Worm (Caenorhabditis elegans) whole organism, L1 larva: ENCODE measurements around the gene srv-34.

Experiments
- C16A3.4 ChIP-seq: fragments of 150-350 bp; optimal IDR thresholded peaks from 2 replicates; lab custom pipeline; 2014; ENCODE audit warnings: missing biosample characterization, missing genetic modification characterization
- aha-1 ChIP-seq: fragments of 150-350 bp; optimal IDR thresholded peaks from 2 replicates; lab custom pipeline; 2014; ENCODE audit warnings: missing biosample characterization, missing genetic modification characterization
- blmp-1 ChIP-seq: fragments of 150-350 bp; optimal IDR thresholded peaks from 2 replicates; lab custom pipeline; 2014; ENCODE audit warnings: missing biosample characterization, missing genetic modification characterization
- ceh-8 ChIP-seq: fragments of 200-800 bp; sonication (Bioruptor generic); optimal IDR thresholded peaks from 2 replicates; lab custom pipeline; 2018; ENCODE audit warnings: mild to moderate bottlenecking, missing genetic modification characterization, moderate library complexity, missing compliant biosample characterization
- dpl-1 ChIP-seq, 3 experiments: fragments of 150-350 bp in 2 of 3; sonication (generic microtip) in 1 of 3; optimal IDR thresholded peaks; 2 replicates each; lab custom pipeline; 2014 to 2017; ENCODE audit warnings: missing biosample characterization in 3 of 3, missing genetic modification characterization in 3 of 3, missing genetic modification reagents in 3 of 3
- dsc-1 ChIP-seq: sonication (generic microtip); optimal IDR thresholded peaks from 2 replicates; lab custom pipeline; 2016; ENCODE audit warnings: mild to moderate bottlenecking, missing genetic modification characterization, missing compliant biosample characterization
- efl-1 ChIP-seq, 4 experiments: fragments of 150-350 bp; optimal IDR thresholded peaks in 3 of 4; peaks in 1 of 4; 1 replicate in 1 of 4; 2 replicates in 3 of 4; lab custom pipeline; 2014; ENCODE audit warnings: missing biosample characterization in 2 of 4, missing genetic modification characterization in 2 of 4, missing genetic modification reagents in 2 of 4
- egl-13 ChIP-seq: sonication (generic microtip); optimal IDR thresholded peaks from 2 replicates; lab custom pipeline; 2016; ENCODE audit warnings: missing genotype, missing genetic modification reagents, missing genetic modification characterization, missing compliant biosample characterization
- elt-3 ChIP-seq, 6 experiments: fragments of 150-350 bp in 1 of 6; sonication (generic microtip); optimal IDR thresholded peaks; 2 replicates each; lab custom pipeline; 2017 to 2018; ENCODE audit warnings: missing biosample characterization in 6 of 6, missing genetic modification characterization in 6 of 6, inconsistent platforms in 1 of 6
- hlh-17 ChIP-seq: fragments of 200-800 bp; sonication (Bioruptor generic); optimal IDR thresholded peaks from 2 replicates; lab custom pipeline; 2018; ENCODE audit warnings: missing genetic modification characterization, mild to moderate bottlenecking, missing compliant biosample characterization, moderate library complexity, borderline replicate concordance
- lin-13 ChIP-seq: fragments of 150-350 bp; optimal IDR thresholded peaks from 2 replicates; lab custom pipeline; 2014; ENCODE audit warnings: missing biosample characterization, missing genetic modification reagents, missing genetic modification characterization
- lin-14 ChIP-seq: fragments of 200-800 bp; sonication (Bioruptor generic); optimal IDR thresholded peaks from 2 replicates; lab custom pipeline; 2018; ENCODE audit warnings: mild to moderate bottlenecking, missing genetic modification characterization, moderate library complexity, missing compliant biosample characterization
- lin-35 ChIP-seq, 2 experiments: fragments of 150-350 bp; optimal IDR thresholded peaks; 2 replicates each; lab custom pipeline; 2014; ENCODE audit warnings: missing biosample characterization in 2 of 2, missing genetic modification characterization in 2 of 2, missing genetic modification reagents in 2 of 2
- lin-39 ChIP-seq: fragments of 150-350 bp; optimal IDR thresholded peaks from 2 replicates; lab custom pipeline; 2014; ENCODE audit warnings: missing biosample characterization, missing genetic modification reagents, missing genetic modification characterization
- lsy-2 ChIP-seq, 2 experiments: fragments of 150-350 bp; optimal IDR thresholded peaks; 2 replicates each; lab custom pipeline; 2014; ENCODE audit warnings: missing biosample characterization in 2 of 2, missing genetic modification characterization in 2 of 2
- mdl-1 ChIP-seq, 2 experiments: fragments of 150-350 bp; optimal IDR thresholded peaks; 2 replicates each; lab custom pipeline; 2014 to 2017; ENCODE audit warnings: missing biosample characterization in 2 of 2, missing genetic modification characterization in 2 of 2, inconsistent platforms in 1 of 2
- mep-1 ChIP-seq: fragments of 150-350 bp; optimal IDR thresholded peaks from 2 replicates; lab custom pipeline; 2014; ENCODE audit warnings: missing biosample characterization, missing genetic modification characterization
- nhr-19 ChIP-seq: fragments of 200-800 bp; sonication (Bioruptor generic); conservative IDR thresholded peaks from 2 replicates; pipeline ENCODE4 v1.3.6; 2022; ENCODE audit warnings: missing genetic modification characterization, missing compliant biosample characterization
- nhr-20 ChIP-seq: sonication (generic microtip); optimal IDR thresholded peaks from 2 replicates; lab custom pipeline; 2016; ENCODE audit warnings: mild to moderate bottlenecking, missing genetic modification characterization, missing compliant biosample characterization
- nhr-237 ChIP-seq: fragments of 150-350 bp; optimal IDR thresholded peaks from 2 replicates; lab custom pipeline; 2014; ENCODE audit warnings: missing biosample characterization, missing genetic modification characterization
- nhr-28 ChIP-seq: fragments of 150-350 bp; optimal IDR thresholded peaks from 2 replicates; lab custom pipeline; 2014; ENCODE audit warnings: missing biosample characterization, missing genetic modification characterization
- nhr-71 ChIP-seq: sonication (generic microtip); optimal IDR thresholded peaks from 2 replicates; lab custom pipeline; 2016; ENCODE audit warnings: mild to moderate bottlenecking, missing genetic modification characterization, moderate library complexity, missing compliant biosample characterization
- nhr-85 ChIP-seq: sonication (generic microtip); peaks from one replicate; lab custom pipeline; 2016; ENCODE audit warnings: missing genetic modification characterization, inconsistent platforms, missing compliant biosample characterization
- pax-3 ChIP-seq: fragments of 200-800 bp; sonication (Bioruptor generic); optimal IDR thresholded peaks from 2 replicates; lab custom pipeline; 2018; ENCODE audit warnings: mild to moderate bottlenecking, missing genetic modification characterization, moderate library complexity, missing compliant biosample characterization
- rnt-1 ChIP-seq: sonication (generic microtip); optimal IDR thresholded peaks from 2 replicates; lab custom pipeline; 2016; ENCODE audit warnings: mild to moderate bottlenecking, missing genetic modification characterization, moderate library complexity, missing compliant biosample characterization
- skn-1 ChIP-seq: fragments of 150-350 bp; optimal IDR thresholded peaks from 2 replicates; lab custom pipeline; 2014; ENCODE audit warnings: missing biosample characterization, missing genetic modification characterization
- snpc-4 ChIP-seq: fragments of 150-350 bp; optimal IDR thresholded peaks from 2 replicates; lab custom pipeline; 2014; ENCODE audit warnings: missing biosample characterization, missing genetic modification characterization
- snu-23 ChIP-seq: sonication (generic microtip); optimal IDR thresholded peaks from 2 replicates; lab custom pipeline; 2016; ENCODE audit warnings: missing genetic modification characterization, missing compliant biosample characterization
- sox-4 ChIP-seq: sonication (generic microtip); optimal IDR thresholded peaks from 2 replicates; lab custom pipeline; 2016; ENCODE audit warnings: missing genetic modification characterization, missing compliant biosample characterization
- sup-37 ChIP-seq: fragments of 200-800 bp; sonication (Bioruptor generic); optimal IDR thresholded peaks from 2 replicates; lab custom pipeline; 2018; ENCODE audit warnings: mild to moderate bottlenecking, missing genetic modification characterization, missing compliant biosample characterization
- tbx-2 ChIP-seq: sonication (generic microtip); optimal IDR thresholded peaks from 2 replicates; lab custom pipeline; 2016; ENCODE audit warnings: missing genetic modification characterization, missing compliant biosample characterization
- tlp-1 ChIP-seq: fragments of 150-350 bp; optimal IDR thresholded peaks from 2 replicates; lab custom pipeline; 2014; ENCODE audit warnings: missing biosample characterization, missing genetic modification characterization
- unc-130 ChIP-seq: fragments of 150-350 bp; optimal IDR thresholded peaks from 2 replicates; lab custom pipeline; 2017; ENCODE audit warnings: missing biosample characterization, missing genetic modification characterization, inconsistent platforms
- unc-62 ChIP-seq: fragments of 150-350 bp; optimal IDR thresholded peaks from 2 replicates; lab custom pipeline; 2014; ENCODE audit warnings: missing biosample characterization, missing genetic modification reagents, missing genetic modification characterization
- unc-86 ChIP-seq: sonication (generic microtip); optimal IDR thresholded peaks from 2 replicates; lab custom pipeline; 2016; ENCODE audit warnings: missing genetic modification characterization, missing compliant biosample characterization

srv-34 gene

ce11 chrV:16355941-16356340, 18.6 kb downstream of the srv-34 start (continued):
- peak; percentile 90 for TF ChIP-seq tbx-2 (tag; lab: Kevin White, UChicago)
- peak; percentile 79 for TF ChIP-seq egl-13 (tag; lab: Kevin White, UChicago)
- peak; percentile 96 for TF ChIP-seq snu-23 (GFP tag; lab: Kevin White, UChicago)
- TF ChIP-seq nhr-20: peak; percentile 95
- TF ChIP-seq unc-130 (tag; lab: Kevin White, UChicago): no peak
- TF ChIP-seq pax-3 (tag; lab: Kevin White, UChicago): peak; percentile 76

- TF ChIP-seq aha-1 (tag; lab: Kevin White, UChicago): no peak
- peak; percentile 40 for TF ChIP-seq mep-1
- peak in 1 of 6 experiments; percentile 31 for TF ChIP-seq elt-3 (tag; optimal IDR thresholded peaks at IDR 0.05; lab: Kevin White, UChicago)
- TF ChIP-seq lin-14: peak; percentile 52
- TF ChIP-seq lin-35 (GFP tag; optimal IDR thresholded peaks at IDR 0.05; lab: Kevin White, UChicago): peak in 1 of 2 experiments; percentile 6
- TF ChIP-seq unc-86 (tag; lab: Kevin White, UChicago): no peak
- TF ChIP-seq nhr-85 (tag; lab: Kevin White, UChicago): peak; percentile 18
- TF ChIP-seq C16A3.4: no peak
- no peak for TF ChIP-seq sox-4
- TF ChIP-seq lsy-2 (tag; optimal IDR thresholded peaks at IDR 0.05; lab: Kevin White, UChicago): peak in 1 of 2 experiments; percentile 14
- TF ChIP-seq blmp-1 (tag; lab: Kevin White, UChicago): peak; percentile 55
- TF ChIP-seq snu-23 (GFP tag; lab: Kevin White, UChicago): peak; percentile 18
- peak; percentile 44 for TF ChIP-seq skn-1 (tag; lab: Kevin White, UChicago)
- no peak for TF ChIP-seq unc-62 (GFP tag; lab: Kevin White, UChicago)
- no peak for TF ChIP-seq tlp-1 (tag; lab: Kevin White, UChicago)
- TF ChIP-seq hlh-17 (GFP tag; lab: Kevin White, UChicago): no peak
- TF ChIP-seq, all 84 proteins: peak for 9
These were observed 19.9 kb downstream of the srv-34 start for ce11 chrV:16354675-16355074.

ce11 chrV:16352282-16352681, 22.3 kb downstream of the srv-34 start:
- peak in 1 of 3 experiments; percentile 13 for TF ChIP-seq dpl-1 (GFP tag; optimal IDR thresholded peaks at IDR 0.05; lab: Kevin White, UChicago)
- TF ChIP-seq nhr-20: peak; percentile 43
- TF ChIP-seq rnt-1 (tag; lab: Kevin White, UChicago): peak; percentile 67
- no peak for TF ChIP-seq egl-13 (tag; lab: Kevin White, UChicago)
- peak; percentile 51 for TF ChIP-seq dsc-1 (tag; lab: Kevin White, UChicago)
- TF ChIP-seq nhr-237 (tag; lab: Kevin White, UChicago): no peak
- TF ChIP-seq skn-1 (tag; lab: Kevin White, UChicago): peak; percentile 28
- TF ChIP-seq mep-1: peak; percentile 39
- TF ChIP-seq unc-130 (tag; lab: Kevin White, UChicago): no peak
- TF ChIP-seq nhr-19 (GFP tag; lab: Robert Waterston, UW): 0 out of 2 replicates have a peak, but pooled peaks have one; percentile 28
- TF ChIP-seq lin-35 (GFP tag; optimal IDR thresholded peaks at IDR 0.05; lab: Kevin White, UChicago): peak in 1 of 2 experiments; percentile 61
- peak; percentile 12 for TF ChIP-seq C16A3.4
- TF ChIP-seq lsy-2 (tag; optimal IDR thresholded peaks at IDR 0.05; lab: Kevin White, UChicago): peak in 1 of 2 experiments; percentile 44
- TF ChIP-seq lin-13: no peak
- TF ChIP-seq nhr-85 (tag; lab: Kevin White, UChicago): peak; percentile 36
- TF ChIP-seq lin-39 (tag; lab: Kevin White, UChicago): peak; percentile 14
- peak in 1 of 2 experiments; percentile 50 for TF ChIP-seq mdl-1 (tag; optimal IDR thresholded peaks at IDR 0.05; lab: Kevin White, UChicago)
- peak; percentile 58 for TF ChIP-seq nhr-71 (tag; lab: Kevin White, UChicago)
- no peak for TF ChIP-seq unc-86 (tag; lab: Kevin White, UChicago)
- TF ChIP-seq efl-1 (optimal IDR thresholded peaks at IDR 0.05; lab: Kevin White, UChicago): peak; percentile 15 to 25
- TF ChIP-seq efl-1 (GFP tag; optimal IDR thresholded peaks at IDR 0.05 in 1 of 2; lab: Kevin White, UChicago): peak; percentile 9 to 90
- peak; percentile 34 for TF ChIP-seq snu-23 (GFP tag; lab: Kevin White, UChicago)
- peak; percentile 72 for TF ChIP-seq lin-14
- no peak for TF ChIP-seq nhr-28 (tag; lab: Kevin White, UChicago)
- TF ChIP-seq ceh-8 (GFP tag; lab: Kevin White, UChicago): no peak

- TF ChIP-seq snpc-4 (tag; lab: Kevin White, UChicago) (peak; percentile 85), sup-37 (GFP tag; lab: Kevin White, UChicago) (no peak)
- TF ChIP-seq, all 84 proteins: peak for 1
These were observed 22.8 kb downstream of the srv-34 start for ce11 chrV:16351757-16352156.
